Fruit fly (Drosophila melanogaster) whole organism, prepupa: ENCODE data around the gene Arpc1.

Source experiments
- CG15336 ChIP-seq: fragments of 200-800 bp; sonication (Bioruptor generic); IDR thresholded peaks from 2 replicates; pipeline ENCODE4 v1.3.6; 2022; ENCODE audit warnings: missing biosample characterization, missing genetic modification characterization
- CG3919 ChIP-seq: fragments of 200-800 bp; sonication (Bioruptor generic); optimal IDR thresholded peaks from 3 replicates; lab custom pipeline; 2016; ENCODE audit warnings: missing biosample characterization, missing genetic modification characterization
- CG6808 ChIP-seq: fragments of 200-800 bp; sonication (Bioruptor generic); optimal IDR thresholded peaks from 3 replicates; lab custom pipeline; 2017; ENCODE audit warnings: missing biosample characterization, missing genetic modification characterization, mild to moderate bottlenecking, moderate library complexity, missing genetic modification reagents
- CG8319 ChIP-seq: fragments of 200-800 bp; sonication (Bioruptor generic); optimal IDR thresholded peaks from 3 replicates; lab custom pipeline; 2016; ENCODE audit warnings: missing biosample characterization, missing genetic modification characterization
- Eip78C ChIP-seq: fragments of 200-800 bp; sonication (Bioruptor generic); peaks from one replicate; lab custom pipeline; 2016; ENCODE audit warnings: missing biosample characterization, missing genetic modification characterization
- Hr39 ChIP-seq: fragments of 200-800 bp; sonication (Bioruptor generic); optimal IDR thresholded peaks from 2 replicates; lab custom pipeline; 2016; ENCODE audit warnings: missing biosample characterization, missing genetic modification characterization
- Met ChIP-seq: fragments of 200-800 bp; sonication (Bioruptor generic); optimal IDR thresholded peaks from 3 replicates; lab custom pipeline; 2016; ENCODE audit warnings: missing biosample characterization, missing genetic modification characterization
- Sox15 ChIP-seq: fragments of 200-800 bp; sonication (Bioruptor generic); optimal IDR thresholded peaks from 3 replicates; lab custom pipeline; 2016; ENCODE audit warnings: missing biosample characterization, missing genetic modification characterization
- dac ChIP-seq: fragments of 200-800 bp; sonication (Bioruptor generic); optimal IDR thresholded peaks from 2 replicates; lab custom pipeline; 2017; ENCODE audit warnings: missing biosample characterization, mild to moderate bottlenecking, missing genetic modification characterization
- svp ChIP-seq: fragments of 200-800 bp; sonication (Bioruptor generic); peaks from one replicate; lab custom pipeline; 2016; ENCODE audit warnings: missing biosample characterization, missing genetic modification characterization

dm6 chr2L:13842572-13842971, 13.0 kb upstream of the Arpc1 start:
- no peak for TF ChIP-seq svp
- TF ChIP-seq Eip78C: no peak
- TF ChIP-seq Hr39: no peak
- TF ChIP-seq CG3919 (GFP tag; lab: Kevin White, UChicago): no peak
- TF ChIP-seq Sox15: no peak
- no peak for TF ChIP-seq Met
- no peak for TF ChIP-seq CG15336 (GFP tag; lab: Robert Waterston, UW)
- TF ChIP-seq CG8319 (GFP tag; lab: Kevin White, UChicago): no peak
- TF ChIP-seq CG6808: no peak
- no peak for TF ChIP-seq dac
